Fruit fly (Drosophila melanogaster) whole organism, embryonic: ENCODE measurements around the gene Adsl.
A peak's percentile ranks its signal among the peaks of the same experiment; 100 is the strongest.

Experiments used
- Atf3 ChIP-seq: fragments of 200-800 bp; sonication (Bioruptor generic); optimal IDR thresholded peaks from 3 replicates; lab custom pipeline; 2016; ENCODE audit warnings: missing biosample characterization, missing genetic modification characterization
- BEAF-32 ChIP-seq: fragments of 200-800 bp; sonication (Bioruptor generic); optimal IDR thresholded peaks from 3 replicates; lab custom pipeline; 2017; ENCODE audit warnings: missing biosample characterization, missing genetic modification characterization, mild to moderate bottlenecking, moderate library complexity, missing genetic modification reagents
- CG10147 ChIP-seq: fragments of 200-800 bp; sonication (Bioruptor generic); optimal IDR thresholded peaks from 2 replicates; lab custom pipeline; 2019; ENCODE audit warnings: missing biosample characterization, mild to moderate bottlenecking, missing genetic modification characterization, moderate library complexity
- CG10431 ChIP-seq: fragments of 200-800 bp; sonication (Bioruptor generic); optimal IDR thresholded peaks from 3 replicates; lab custom pipeline; 2018; ENCODE audit warnings: missing biosample characterization, mild to moderate bottlenecking, missing genetic modification characterization
- CG12236 ChIP-seq: fragments of 200-800 bp; sonication (Bioruptor generic); optimal IDR thresholded peaks from 2 replicates; lab custom pipeline; 2016; ENCODE audit warnings: missing biosample characterization, missing genetic modification characterization
- CG13624 ChIP-seq: fragments of 200-800 bp; sonication (Bioruptor generic); optimal IDR thresholded peaks from 2 replicates; lab custom pipeline; 2016; ENCODE audit warnings: missing biosample characterization, missing genetic modification characterization
- CG13775 ChIP-seq: fragments of 200-800 bp; sonication (Bioruptor generic); optimal IDR thresholded peaks from 3 replicates; lab custom pipeline; 2017; ENCODE audit warnings: missing biosample characterization, mild to moderate bottlenecking, missing genetic modification characterization
- CG14441 ChIP-seq: fragments of 200-800 bp; sonication (Bioruptor generic); IDR thresholded peaks from 2 replicates; pipeline ENCODE4 v1.3.6; 2022; ENCODE audit warnings: missing biosample characterization, missing genetic modification characterization
- CG17328 ChIP-seq: fragments of 200-800 bp; sonication (Bioruptor generic); IDR thresholded peaks from 2 replicates; pipeline ENCODE4 v1.3.6; 2022; ENCODE audit warnings: missing biosample characterization, missing genetic modification characterization
- CG18262 ChIP-seq: fragments of 200-800 bp; optimal IDR thresholded peaks from 3 replicates; lab custom pipeline; 2019; ENCODE audit warnings: missing biosample characterization, mild to moderate bottlenecking, missing genetic modification characterization, moderate library complexity
- CG18619 ChIP-seq: fragments of 200-800 bp; sonication (Bioruptor generic); optimal IDR thresholded peaks from 3 replicates; lab custom pipeline; 2017; ENCODE audit warnings: missing biosample characterization, mild to moderate bottlenecking, missing genetic modification characterization
- CG2875 ChIP-seq: fragments of 200-800 bp; sonication (Bioruptor generic); optimal IDR thresholded peaks from 2 replicates; lab custom pipeline; 2017; ENCODE audit warnings: missing biosample characterization, mild to moderate bottlenecking, missing genetic modification characterization, missing genetic modification reagents
- CG3995 ChIP-seq: fragments of 200-800 bp; sonication (Bioruptor generic); optimal IDR thresholded peaks from 3 replicates; lab custom pipeline; 2016; ENCODE audit warnings: missing biosample characterization, missing genetic modification characterization
- CG9215 ChIP-seq: fragments of 200-800 bp; sonication (Bioruptor generic); IDR thresholded peaks from 2 replicates; pipeline ENCODE4 v1.3.6; 2022; ENCODE audit warnings: missing biosample characterization, missing genetic modification characterization
- Dad ChIP-seq: fragments of 200-800 bp; sonication (Bioruptor generic); optimal IDR thresholded peaks from 3 replicates; lab custom pipeline; 2016; ENCODE audit warnings: missing biosample characterization, missing genetic modification characterization
- Deaf1 ChIP-seq: fragments of 200-800 bp; optimal IDR thresholded peaks from 3 replicates; lab custom pipeline; 2019; ENCODE audit warnings: missing biosample characterization, mild to moderate bottlenecking, missing genetic modification characterization, moderate library complexity
- HLH3B ChIP-seq: fragments of 200-800 bp; sonication (Bioruptor generic); IDR thresholded peaks from 2 replicates; pipeline ENCODE4 v1.3.6; 2022; ENCODE audit warnings: missing biosample characterization, missing genetic modification characterization
- HLH54F ChIP-seq: fragments of 200-800 bp; sonication (Bioruptor generic); optimal IDR thresholded peaks from 3 replicates; lab custom pipeline; 2016; ENCODE audit warnings: missing biosample characterization, missing genetic modification characterization
- Hr39 ChIP-seq: fragments of >200 bp; optimal IDR thresholded peaks from 2 replicates; lab custom pipeline; 2017
- Hr78 ChIP-seq, 2 experiments: fragments of 200-800 bp in 1 of 2; fragments of >200 bp in 1 of 2; sonication (Bioruptor generic) in 1 of 2; optimal IDR thresholded peaks; 2 replicates each; lab custom pipeline; 2017 to 2019; ENCODE audit warnings: missing biosample characterization in 2 of 2, missing genetic modification characterization in 2 of 2, mild to moderate bottlenecking in 1 of 2, moderate library complexity in 1 of 2
- Jarid2 ChIP-seq: fragments of 200-800 bp; sonication (Bioruptor generic); optimal IDR thresholded peaks from 3 replicates; lab custom pipeline; 2017; ENCODE audit warnings: mild to moderate bottlenecking, missing biosample characterization, missing genetic modification reagents, missing genetic modification characterization
- MBD-R2 ChIP-seq: fragments of 200-800 bp; sonication (Bioruptor generic); IDR thresholded peaks from 2 replicates; pipeline ENCODE4 v1.3.6; 2022; ENCODE audit warnings: missing biosample characterization, missing genetic modification characterization
- Opbp ChIP-seq: fragments of 200-800 bp; sonication (Bioruptor generic); IDR thresholded peaks from 3 replicates; pipeline ENCODE4 v1.3.6; 2022; ENCODE audit warnings: missing biosample characterization, missing genetic modification characterization; ENCODE audit not compliant: partially characterized antibody
- Rx ChIP-seq: fragments of 200-800 bp; sonication (Bioruptor generic); IDR thresholded peaks from 2 replicates; pipeline ENCODE4 v1.3.6; 2022; ENCODE audit warnings: missing biosample characterization, missing genetic modification characterization
- Side ChIP-seq: fragments of 200-800 bp; sonication (Bioruptor generic); optimal IDR thresholded peaks from 2 replicates; lab custom pipeline; 2016; ENCODE audit warnings: missing biosample characterization, missing genetic modification characterization
- ac ChIP-seq: fragments of 200-800 bp; sonication (Bioruptor generic); optimal IDR thresholded peaks from 3 replicates; lab custom pipeline; 2017; ENCODE audit warnings: missing biosample characterization, mild to moderate bottlenecking, missing genetic modification characterization
- az2 ChIP-seq: fragments of 200-800 bp; sonication (Bioruptor generic); optimal IDR thresholded peaks from 3 replicates; lab custom pipeline; 2016; ENCODE audit warnings: missing biosample characterization, missing genetic modification characterization
- bab2 ChIP-seq: fragments of 200-800 bp; sonication (Bioruptor generic); optimal IDR thresholded peaks from 2 replicates; lab custom pipeline; 2016; ENCODE audit warnings: missing biosample characterization, missing genetic modification characterization
- ci ChIP-seq: fragments of 200-800 bp; sonication (Bioruptor generic); IDR thresholded peaks from 3 replicates; pipeline ENCODE4 v1.3.6; 2022; ENCODE audit warnings: missing biosample characterization, missing genetic modification characterization
- crp ChIP-seq, 2 experiments: fragments of 200-800 bp; sonication (Bioruptor generic); optimal IDR thresholded peaks; 2 replicates in 1 of 2; 3 replicates in 1 of 2; lab custom pipeline; 2017; ENCODE audit warnings: missing biosample characterization in 2 of 2, missing genetic modification characterization in 2 of 2, mild to moderate bottlenecking in 1 of 2, moderate library complexity in 1 of 2
- dm ChIP-seq: fragments of 200-800 bp; sonication (Bioruptor generic); optimal IDR thresholded peaks from 3 replicates; lab custom pipeline; 2016; ENCODE audit warnings: missing biosample characterization, missing genetic modification characterization
- dysf ChIP-seq: fragments of 200-800 bp; sonication (Bioruptor generic); IDR thresholded peaks from 3 replicates; pipeline ENCODE4 v1.3.6; 2022; ENCODE audit warnings: missing biosample characterization, missing genetic modification characterization
- fd96Cb ChIP-seq: fragments of 200-800 bp; sonication (Bioruptor generic); optimal IDR thresholded peaks from 2 replicates; lab custom pipeline; 2018; ENCODE audit warnings: missing biosample characterization, mild to moderate bottlenecking, missing genetic modification characterization, moderate library complexity
- grn ChIP-seq: fragments of 200-800 bp; sonication (Bioruptor generic); optimal IDR thresholded peaks from 3 replicates; lab custom pipeline; 2017; ENCODE audit warnings: missing biosample characterization, missing genetic modification characterization
- hb ChIP-seq: fragments of 200-800 bp; sonication (Bioruptor generic); IDR thresholded peaks from 3 replicates; pipeline ENCODE4 v1.3.6; 2022; ENCODE audit warnings: missing biosample characterization, missing genetic modification characterization; ENCODE audit not compliant: partially characterized antibody
- jigr1 ChIP-seq: fragments of 200-800 bp; sonication (Bioruptor generic); IDR thresholded peaks from 3 replicates; pipeline ENCODE4 v1.3.6; 2022; ENCODE audit warnings: missing biosample characterization, missing genetic modification characterization
- jumu ChIP-seq: fragments of 200-800 bp; sonication (Bioruptor generic); optimal IDR thresholded peaks from 3 replicates; lab custom pipeline; 2016; ENCODE audit warnings: missing biosample characterization, missing genetic modification characterization
- ken ChIP-seq: fragments of 200-800 bp; sonication (Bioruptor generic); IDR thresholded peaks from 3 replicates; pipeline ENCODE4 v1.3.6; 2022; ENCODE audit warnings: missing biosample characterization, missing genetic modification characterization
- mld ChIP-seq: fragments of 200-800 bp; sonication (Bioruptor generic); IDR thresholded peaks from 3 replicates; pipeline ENCODE4 v1.3.6; 2022; ENCODE audit warnings: missing biosample characterization, missing genetic modification characterization; ENCODE audit not compliant: partially characterized antibody
- peb ChIP-seq: fragments of 200-800 bp; sonication (Bioruptor generic); IDR thresholded peaks from 2 replicates; pipeline ENCODE4 v1.3.6; 2022; ENCODE audit warnings: missing biosample characterization, missing genetic modification characterization
- pfk ChIP-seq: fragments of 200-800 bp; sonication (Bioruptor generic); optimal IDR thresholded peaks from 2 replicates; lab custom pipeline; 2018; ENCODE audit warnings: missing biosample characterization, mild to moderate bottlenecking, missing genetic modification characterization, moderate library complexity
- pita ChIP-seq: fragments of 200-800 bp; sonication (Bioruptor generic); optimal IDR thresholded peaks from 2 replicates; lab custom pipeline; 2017; ENCODE audit warnings: missing biosample characterization, mild to moderate bottlenecking, missing genetic modification characterization
- shn ChIP-seq: fragments of 200-800 bp; sonication (Bioruptor generic); optimal IDR thresholded peaks from 3 replicates; lab custom pipeline; 2016; ENCODE audit warnings: missing biosample characterization, missing genetic modification characterization
- so ChIP-seq: fragments of 200-800 bp; sonication (Bioruptor generic); IDR thresholded peaks from 3 replicates; pipeline ENCODE4 v1.3.6; 2022; ENCODE audit warnings: missing biosample characterization, missing genetic modification characterization
- sob ChIP-seq: fragments of 200-800 bp; sonication (Bioruptor generic); IDR thresholded peaks from 2 replicates; pipeline ENCODE4 v1.3.6; 2022; ENCODE audit warnings: missing biosample characterization, missing genetic modification characterization
- tgo ChIP-seq: fragments of 200-800 bp; sonication (Bioruptor generic); IDR thresholded peaks from 3 replicates; pipeline ENCODE4 v1.3.6; 2022; ENCODE audit warnings: missing biosample characterization, missing genetic modification characterization
- toy ChIP-seq: fragments of 200-800 bp; sonication (Bioruptor generic); IDR thresholded peaks from 2 replicates; pipeline ENCODE4 v1.3.6; 2022; ENCODE audit warnings: missing biosample characterization, missing genetic modification characterization
- usp ChIP-seq: fragments of >200 bp; optimal IDR thresholded peaks from 2 replicates; lab custom pipeline; 2017; ENCODE audit warnings: missing biosample characterization, missing genetic modification characterization
- wek ChIP-seq: fragments of 200-800 bp; sonication (Bioruptor generic); optimal IDR thresholded peaks from 3 replicates; lab custom pipeline; 2018; ENCODE audit warnings: missing biosample characterization, mild to moderate bottlenecking, missing genetic modification characterization, moderate library complexity
- yki ChIP-seq: fragments of >200 bp; optimal IDR thresholded peaks from 3 replicates; lab custom pipeline; 2018

Gene Adsl

dm6 chr3R:17002218-17003110, 18.5 kb downstream of the Adsl start, which contains the start of the genes Sf3a1 and Irc (continued):
- TF ChIP-seq pfk (GFP tag; lab: Kevin White, UChicago) (no peak), MBD-R2 (GFP tag; lab: Robert Waterston, UW) (peak; percentile 93), Jarid2 (GFP tag; lab: Kevin White, UChicago) (peak; percentile 33), toy (GFP tag; lab: Robert Waterston, UW) (no peak), Deaf1 (tag; lab: Kevin White, UChicago) (peak; percentile 41), CG13775 (GFP tag; lab: Kevin White, UChicago) (no peak), bab2 (GFP tag; lab: Kevin White, UChicago) (peak; percentile 13), ci (GFP tag; lab: Robert Waterston, UW) (peak; percentile 14; the same call in 1 of the 3 replicates), ac (no peak), HLH54F (GFP tag; lab: Kevin White, UChicago) (peak; percentile 13), CG10431 (GFP tag; lab: Kevin White, UChicago) (peak; percentile 47), dm (GFP tag; lab: Kevin White, UChicago) (peak; percentile 44), CG9215 (GFP tag; lab: Robert Waterston, UW) (no peak), jigr1 (GFP tag; lab: Robert Waterston, UW) (no peak), BEAF-32 (peak; percentile 96), HLH3B (no peak), yki (lab: Kevin White, UChicago) (no peak), peb (GFP tag; lab: Robert Waterston, UW) (no peak), so (no peak), ken (GFP tag; lab: Robert Waterston, UW) (no peak), grn (peak; percentile 10), Atf3 (GFP tag; lab: Kevin White, UChicago) (no peak), CG18262 (peak; percentile 3), CG3995 (peak; percentile 86), CG18619 (GFP tag; lab: Kevin White, UChicago) (no peak), Hr39 (lab: Kevin White, UChicago) (no peak), Side (peak; percentile 26), Opbp (peak; percentile 97), CG13624 (GFP tag; lab: Kevin White, UChicago) (peak; percentile 41), fd96Cb (tag; lab: Kevin White, UChicago) (no peak), jumu (peak; percentile 46), Dad (peak; percentile 25), Hr78 (GFP tag; optimal IDR thresholded peaks at IDR 0.05; lab: Kevin White, UChicago) (peak in 1 of 2 experiments; percentile 20), CG10147 (GFP tag; lab: Kevin White, UChicago) (no peak), wek (GFP tag; lab: Kevin White, UChicago) (peak; percentile 98), CG2875 (no peak), sob (GFP tag; lab: Robert Waterston, UW) (peak; percentile 39; the same call in 1 of the 2 replicates), CG17328 (GFP tag; lab: Robert Waterston, UW) (0 out of 2 replicates have a peak, but pooled peaks have one; percentile 19), CG12236 (no peak), shn (GFP tag; lab: Kevin White, UChicago) (no peak), pita (GFP tag; lab: Kevin White, UChicago) (no peak), tgo (GFP tag; lab: Robert Waterston, UW) (no peak), mld (GFP tag; lab: Robert Waterston, UW) (peak; percentile 91), Rx (no peak), dysf (GFP tag; lab: Robert Waterston, UW) (no peak), usp (GFP tag; lab: Kevin White, UChicago) (no peak), CG14441 (no peak), hb (peak; percentile 93), az2 (GFP tag; lab: Kevin White, UChicago) (no peak), crp (GFP tag; optimal IDR thresholded peaks at IDR 0.05; lab: Kevin White, UChicago) (no peak)
